Worm (Caenorhabditis elegans): ENCODE measurements around the gene E01G4.3.

Gene E01G4.3

DNA sequence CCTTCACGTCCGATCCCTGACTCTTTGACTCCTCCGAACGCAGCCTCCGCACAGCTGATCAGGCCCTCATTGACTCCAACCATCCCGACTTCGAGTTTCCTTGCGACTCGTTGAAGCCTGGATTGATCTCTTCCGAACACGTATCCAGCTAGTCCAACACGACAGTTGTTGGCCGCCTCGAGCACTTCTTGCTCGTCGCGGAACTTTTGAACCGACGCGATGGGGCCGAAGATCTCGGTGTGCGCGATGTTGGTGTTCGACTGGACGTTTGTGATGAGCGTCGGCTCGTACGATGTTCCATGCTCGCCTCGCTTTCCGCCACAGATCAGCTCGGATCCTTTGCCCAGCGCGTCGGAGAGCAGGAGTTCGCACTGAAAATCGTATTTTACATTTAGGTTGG is 18.2 kb upstream of the E01G4.3 start:
- no peak for TF ChIP-seq unc-62 (GFP tag; optimal IDR thresholded peaks at IDR 0.05)

DNA sequence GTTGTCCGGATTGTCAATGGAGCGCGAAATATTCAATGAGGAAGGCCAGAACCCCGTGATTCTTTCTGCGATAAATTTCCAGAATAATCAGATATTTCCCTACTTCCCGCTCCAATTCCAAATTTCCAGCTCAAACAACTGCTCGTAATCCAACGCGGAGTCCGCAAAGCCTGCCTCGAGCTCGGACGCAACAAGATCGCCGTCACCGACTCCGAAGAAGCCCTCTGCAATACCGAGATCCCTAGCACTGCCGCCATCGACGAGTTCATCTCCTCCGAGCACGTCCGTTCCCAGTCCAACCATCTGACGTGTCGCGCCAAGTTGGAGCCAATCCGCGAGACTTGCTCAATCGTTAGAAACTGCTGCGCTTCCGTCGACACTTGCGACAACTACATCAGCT is 15.7 kb upstream of the E01G4.3 start:
- no peak for TF ChIP-seq unc-62 (GFP tag; optimal IDR thresholded peaks at IDR 0.05)

DNA sequence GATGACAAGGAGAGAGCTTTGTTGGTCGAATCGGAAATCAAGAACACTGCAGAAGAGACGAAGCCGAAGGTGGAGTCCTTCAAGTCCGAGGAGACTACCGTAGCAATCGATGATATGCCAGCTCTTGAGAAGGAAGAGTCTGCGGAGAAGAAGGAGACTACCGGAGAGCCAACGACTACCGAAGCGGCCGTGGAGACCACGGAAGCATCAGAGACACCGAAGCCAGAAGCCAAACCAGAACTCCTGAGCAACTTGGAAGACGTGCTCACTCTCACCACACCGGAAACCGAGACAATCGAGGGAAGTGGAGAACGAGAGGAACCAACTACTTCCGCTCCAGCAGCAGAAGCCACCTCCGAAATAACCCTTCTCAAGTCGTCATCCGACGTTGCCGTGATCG is 14.7 kb upstream of the E01G4.3 start:
- TF ChIP-seq unc-62 (GFP tag; optimal IDR thresholded peaks at IDR 0.05), result no peak

DNA sequence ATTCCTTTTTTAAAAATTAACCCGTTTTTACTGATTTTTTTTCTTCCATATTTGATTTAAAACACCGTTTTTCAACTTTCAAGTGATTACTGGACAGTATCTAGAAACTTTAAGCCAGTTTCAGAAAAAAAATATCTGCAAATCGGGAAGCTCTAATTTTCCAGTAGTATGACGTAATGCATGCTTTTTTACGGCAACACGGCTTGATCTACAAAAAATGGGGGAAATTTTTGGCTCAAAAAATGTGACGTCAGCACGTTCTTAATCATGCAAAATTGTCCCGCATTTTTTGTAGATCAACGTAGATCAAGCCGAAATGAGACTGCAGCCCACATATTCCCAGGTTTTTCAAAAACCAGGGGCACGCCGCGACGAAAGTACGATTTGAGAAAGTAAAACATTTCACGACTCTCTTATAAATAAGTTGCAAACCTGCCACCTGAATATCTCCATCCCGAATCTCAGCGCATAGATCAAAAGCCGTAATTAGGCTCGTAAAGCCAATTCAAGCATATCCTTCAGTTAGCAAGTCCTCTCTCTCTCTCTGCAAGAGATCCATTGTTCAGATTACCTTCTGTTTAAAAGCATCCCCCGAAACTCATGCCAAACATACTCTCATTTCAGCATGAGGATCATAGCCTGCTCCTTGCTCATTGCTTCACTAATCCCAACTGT is 12.5 kb upstream of the E01G4.3 start, which contains the start of gene E01G4.6:
E01G4.6 (plus strand) TSS at position 625 of the 675 bp plus-strand sequence.
- TF ChIP-seq unc-62 (GFP tag; optimal IDR thresholded peaks at IDR 0.05), result no peak

DNA sequence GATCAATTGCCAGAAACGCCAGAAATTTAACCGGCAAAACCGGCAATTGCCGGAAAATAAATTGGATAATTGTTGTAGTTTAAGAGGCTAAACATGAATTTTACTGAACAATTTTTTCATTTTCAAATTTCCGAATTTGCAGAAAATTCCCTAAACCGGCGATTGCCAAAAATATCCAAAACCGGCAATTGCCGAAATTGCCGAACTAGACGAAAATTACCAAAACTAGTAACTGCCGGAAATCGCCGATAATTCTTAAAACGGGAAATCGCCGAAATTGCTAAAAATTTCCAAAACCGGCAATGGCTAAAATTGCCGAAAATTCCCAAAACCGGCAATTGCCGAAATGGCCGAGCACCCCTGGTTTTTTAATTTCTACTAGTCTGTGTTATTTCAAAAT is 10.0 kb upstream of the E01G4.3 start:
- TF ChIP-seq unc-62 (GFP tag; optimal IDR thresholded peaks at IDR 0.05), result no peak

DNA sequence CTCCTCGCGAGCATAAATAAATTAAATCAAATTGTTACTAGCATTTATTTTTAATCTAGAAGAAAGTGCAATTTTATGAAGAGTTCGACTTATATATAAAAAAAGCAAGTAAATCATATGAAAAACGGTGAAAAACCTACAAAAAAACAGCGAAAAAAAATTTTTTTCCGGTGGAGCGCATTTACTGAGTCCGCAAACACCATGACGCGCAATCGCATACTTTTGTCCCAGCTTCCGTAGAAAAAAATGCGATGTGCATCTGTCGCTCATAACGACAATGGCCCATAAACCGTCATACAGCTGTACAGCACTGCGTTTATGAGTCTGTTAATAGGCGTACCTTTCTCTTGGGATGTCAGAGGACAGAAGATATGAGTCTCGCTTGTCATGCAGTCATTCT is 7.8 kb upstream of the E01G4.3 start:
- TF ChIP-seq unc-62 (GFP tag; optimal IDR thresholded peaks at IDR 0.05), result no peak

DNA sequence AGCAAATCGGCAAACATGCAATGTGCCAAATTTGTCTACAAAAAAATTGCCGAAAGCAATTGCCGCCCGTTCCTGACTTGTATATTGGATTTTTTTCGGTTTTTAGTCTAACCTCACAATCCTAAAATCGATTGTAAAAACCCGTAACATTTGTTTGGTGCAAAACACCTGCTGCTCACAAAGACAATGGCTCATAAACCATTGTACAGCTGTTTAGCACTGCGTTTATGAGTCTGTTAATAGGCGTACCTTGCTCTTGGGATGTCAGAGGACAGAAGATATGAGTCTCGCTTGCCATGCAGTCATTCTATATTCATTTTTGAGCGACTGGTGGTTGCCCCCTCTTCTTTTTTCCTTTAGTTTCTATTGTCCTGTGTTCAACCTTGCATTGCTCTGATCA is 2.7 kb upstream of the E01G4.3 start, which contains the start of gene E01G4.5:
E01G4.5 (plus strand) TSS at position 301 of the 400 bp plus-strand sequence.
- no peak for TF ChIP-seq unc-62 (GFP tag; optimal IDR thresholded peaks at IDR 0.05)

DNA sequence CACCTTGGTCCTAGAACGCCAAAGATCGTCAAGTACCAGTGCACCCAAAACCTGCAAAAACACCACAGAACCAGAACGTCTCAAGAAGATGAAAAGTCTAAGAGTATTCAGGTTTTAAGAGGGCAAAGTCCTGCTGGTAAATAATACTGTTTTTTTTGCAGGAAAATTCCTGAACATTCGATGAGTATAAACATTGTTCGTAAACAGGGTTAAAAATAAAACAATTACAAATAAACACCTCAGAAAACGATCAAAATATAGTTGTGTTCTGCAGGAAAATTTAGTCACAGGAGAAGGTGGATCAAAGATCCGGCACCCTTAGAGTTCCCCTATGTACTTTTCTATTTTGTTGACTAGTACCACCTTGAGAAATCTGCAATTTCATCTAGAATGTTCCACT is 1.3 kb upstream of the E01G4.3 start:
- TF ChIP-seq unc-62 (GFP tag; optimal IDR thresholded peaks at IDR 0.05), result no peak

DNA sequence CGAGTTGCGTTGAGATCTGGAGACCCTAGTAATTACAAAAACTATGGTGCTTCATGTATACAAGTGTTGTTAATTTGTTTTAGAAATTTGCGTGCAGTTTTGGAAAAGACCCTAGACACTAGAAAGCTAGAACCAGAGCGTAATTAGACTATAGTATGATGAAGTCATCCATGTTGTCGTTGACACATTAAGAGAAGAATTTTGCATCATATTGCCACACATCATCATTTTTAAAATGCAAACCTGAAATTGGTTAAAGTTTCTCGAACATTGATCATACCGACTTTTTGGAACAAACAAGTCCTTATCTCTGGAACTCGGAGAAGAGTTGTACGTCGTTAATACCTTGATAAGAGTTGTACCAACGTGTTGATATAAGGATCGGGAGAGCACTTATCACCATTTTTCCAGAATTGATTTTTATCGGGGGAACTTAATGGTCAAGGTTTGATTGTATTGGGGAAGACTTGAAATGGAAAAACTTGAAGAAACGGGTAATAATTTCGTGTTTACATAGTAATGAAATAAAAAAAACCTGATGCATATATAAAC is 1.5 kb downstream of the E01G4.3 start:
- no peak for TF ChIP-seq unc-62 (GFP tag; optimal IDR thresholded peaks at IDR 0.05)

DNA sequence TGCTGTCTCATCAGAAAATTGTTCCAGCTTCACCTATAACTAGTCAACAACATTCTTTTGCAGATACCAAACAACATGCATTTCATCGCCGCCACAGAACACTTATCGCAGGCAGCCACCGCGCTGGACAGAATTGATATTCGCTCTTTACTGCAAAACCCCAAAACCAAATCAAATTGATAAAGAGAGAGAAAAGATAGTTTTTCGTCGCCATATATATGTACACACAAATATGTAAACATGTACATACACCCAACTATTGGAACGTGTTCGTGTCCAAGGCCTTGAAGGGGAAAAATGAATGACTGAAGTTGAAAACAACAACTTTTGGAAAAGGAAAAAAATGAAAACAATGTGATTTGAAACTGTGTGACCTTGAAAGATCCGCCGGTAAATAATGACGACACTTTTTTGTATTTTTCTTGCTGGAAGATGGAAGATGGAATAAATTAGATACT is 4.0 kb downstream of the E01G4.3 start:
- no peak for TF ChIP-seq unc-62 (GFP tag; optimal IDR thresholded peaks at IDR 0.05)

DNA sequence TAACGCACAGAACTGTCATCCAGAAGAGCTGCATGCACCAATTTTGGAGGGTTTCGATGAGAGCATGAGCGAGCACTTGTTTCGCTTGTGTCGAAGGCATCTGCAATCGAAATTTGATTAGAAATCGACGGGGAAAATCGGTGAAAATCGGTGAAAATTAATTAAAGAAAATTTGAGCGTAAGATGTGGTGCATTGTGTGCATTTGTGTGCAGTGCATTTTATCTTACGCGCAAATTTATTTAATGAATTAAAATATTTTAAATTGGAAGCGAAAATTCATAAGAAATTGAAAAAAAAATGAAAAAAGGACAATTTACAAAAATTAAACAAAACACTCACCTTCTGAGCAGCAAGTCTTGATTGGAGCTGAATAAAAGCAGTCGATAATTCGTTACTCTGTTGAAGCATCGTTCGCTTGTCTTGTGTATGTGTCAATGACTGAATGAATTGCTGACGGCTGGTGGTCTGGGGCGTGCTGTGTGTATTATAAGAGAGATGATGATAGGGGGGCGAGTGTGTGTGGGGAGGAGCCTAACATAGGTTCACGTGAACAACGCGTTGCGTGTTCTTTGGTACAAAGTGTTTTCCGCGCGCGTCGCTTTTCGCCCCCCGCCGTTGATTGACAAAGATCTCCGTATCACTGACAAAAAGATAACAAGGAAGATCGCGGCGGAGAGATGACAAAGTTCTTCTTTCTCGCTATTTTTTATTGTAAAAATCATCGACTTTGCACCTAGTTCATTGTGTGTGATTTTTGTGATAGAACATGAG is 7.6 kb downstream of the E01G4.3 start:
- TF ChIP-seq unc-62 (GFP tag; optimal IDR thresholded peaks at IDR 0.05), result no peak

DNA sequence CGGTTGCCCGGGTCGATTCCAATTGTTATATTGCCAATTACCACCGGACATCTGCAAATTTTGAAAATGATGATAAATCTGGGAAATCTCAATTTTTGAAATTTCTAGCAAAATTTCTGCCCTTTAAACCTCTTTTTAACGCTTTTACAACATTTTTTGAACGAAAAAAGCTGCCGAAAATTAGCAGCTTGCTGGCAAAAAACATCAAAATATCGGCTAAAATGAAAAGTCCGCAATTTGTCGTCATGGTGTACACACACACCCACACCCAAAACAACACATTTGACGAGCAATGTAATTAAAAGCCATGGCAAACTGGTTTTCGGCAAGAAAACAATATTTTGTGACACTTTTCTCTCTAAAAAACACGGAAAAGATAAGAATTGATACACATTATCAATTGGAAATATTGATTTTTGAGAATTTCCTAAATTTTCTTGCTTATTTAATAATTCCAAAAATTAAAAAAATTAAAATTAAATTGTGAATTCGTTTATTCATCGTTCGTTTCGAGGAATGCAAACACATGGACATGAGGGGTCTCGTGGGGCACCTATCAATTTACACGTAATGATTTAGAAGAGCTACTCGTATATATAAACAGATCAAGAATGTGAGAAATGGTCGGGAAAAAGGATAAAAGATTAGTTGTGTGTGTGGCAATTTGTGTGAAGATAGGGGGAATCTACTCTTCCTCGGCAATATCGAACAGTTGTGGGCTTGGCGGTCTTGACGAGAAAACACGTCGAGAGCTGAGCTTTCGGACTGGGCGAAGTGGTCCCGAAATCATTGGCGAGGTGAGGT is 8.6 kb downstream of the E01G4.3 start, which contains the start of gene pqn-27:
pqn-27 (minus strand) TSS at position 51 of the 804 bp plus-strand sequence.
- no peak for TF ChIP-seq unc-62 (GFP tag; optimal IDR thresholded peaks at IDR 0.05)

DNA sequence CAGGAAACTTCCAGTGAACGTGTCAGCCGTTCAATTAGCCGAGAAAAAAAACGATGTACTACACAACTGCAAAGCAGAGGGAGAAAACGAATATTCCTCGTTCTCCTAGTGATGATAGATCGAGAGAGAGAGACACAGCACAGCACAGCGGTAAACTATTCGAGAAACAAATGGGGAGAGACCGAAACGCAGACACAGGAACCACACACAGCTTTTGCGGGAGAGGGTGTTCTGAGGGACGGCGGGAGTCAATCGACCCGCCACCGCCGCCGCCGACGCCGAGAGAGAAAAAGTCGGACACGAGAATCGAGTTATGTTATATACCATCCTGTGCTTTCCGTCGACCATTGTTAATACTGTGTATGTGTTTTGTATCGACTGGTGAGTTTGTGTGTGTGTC is 12.8 kb downstream of the E01G4.3 start:
- TF ChIP-seq unc-62 (GFP tag; optimal IDR thresholded peaks at IDR 0.05), result no peak

DNA sequence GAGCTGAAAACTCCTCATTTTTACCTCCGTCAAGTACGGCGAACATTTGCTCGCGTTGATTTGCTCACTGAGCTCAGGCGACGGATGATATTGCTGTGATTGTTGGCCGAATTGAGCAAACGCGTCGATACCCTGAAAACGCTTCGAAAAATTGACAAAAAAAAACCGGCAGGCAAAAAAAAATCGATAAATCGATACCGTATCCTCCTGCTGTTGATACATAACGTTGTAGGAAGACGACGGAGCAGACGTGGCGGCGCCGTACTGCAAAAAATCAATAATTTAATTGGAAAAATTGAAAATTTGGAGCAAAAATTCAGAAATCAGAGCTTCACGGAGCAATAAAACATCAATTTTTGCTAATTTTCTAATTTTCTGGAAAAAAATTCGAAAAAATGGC is 14.6 kb downstream of the E01G4.3 start:
- TF ChIP-seq unc-62 (GFP tag; optimal IDR thresholded peaks at IDR 0.05), result no peak

DNA sequence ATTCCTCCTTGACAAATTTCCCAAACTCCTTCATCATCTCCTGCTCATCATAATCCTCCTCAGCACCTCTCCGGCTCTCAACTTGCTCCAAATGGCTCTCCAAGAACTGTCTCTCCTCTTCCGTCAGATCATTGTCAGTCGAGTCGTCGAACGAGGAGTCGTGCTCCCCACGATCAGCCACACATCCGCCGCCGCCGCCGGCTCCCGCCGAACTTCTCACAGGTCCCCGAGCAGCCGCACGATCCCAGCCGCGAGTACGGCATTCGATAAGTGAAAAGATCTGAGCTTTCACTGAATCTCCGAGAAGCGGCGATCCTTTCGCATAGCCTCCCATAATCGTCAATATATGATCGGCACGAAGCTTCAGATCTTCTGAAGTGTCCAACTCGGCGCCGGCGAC is 18.1 kb downstream of the E01G4.3 start:
- no peak for TF ChIP-seq unc-62 (GFP tag; optimal IDR thresholded peaks at IDR 0.05)

DNA sequence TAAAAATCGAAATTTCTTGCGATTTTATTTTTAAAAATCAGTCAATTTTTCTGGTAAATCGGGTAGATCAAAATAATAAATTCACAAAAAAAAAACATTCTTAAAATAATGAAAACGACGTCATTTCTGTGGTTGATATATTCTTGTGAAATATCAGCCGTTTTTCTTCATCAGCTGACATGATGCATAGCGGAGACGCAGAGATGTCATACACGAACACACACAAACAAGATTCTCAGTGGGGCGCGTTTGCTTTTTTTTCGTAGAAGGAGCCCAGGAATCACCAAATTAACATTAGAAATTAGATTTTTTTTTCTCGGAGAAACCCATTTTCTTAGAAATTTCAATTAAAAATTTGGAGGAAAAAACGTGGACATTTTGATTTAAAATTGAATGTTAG is 21.7 kb downstream of the E01G4.3 start:
- no peak for TF ChIP-seq unc-62 (GFP tag; optimal IDR thresholded peaks at IDR 0.05)
